Worm (Caenorhabditis elegans): ENCODE measurements around the gene epg-6.

Gene epg-6

ce11 chrIII:10624564-10624963, 24.6 kb upstream of the epg-6 start (continued):
- TF ChIP-seq T26A5.8 (tag; optimal IDR thresholded peaks at IDR 0.05) (no peak), nhr-80 (tag; optimal IDR thresholded peaks at IDR 0.05) (peak; percentile 15), lsl-1 (GFP tag; optimal IDR thresholded peaks at IDR 0.05) (peak; percentile 57), rpc-1 (optimal IDR thresholded peaks at IDR 0.05) (peak; percentile 71), rpc-1 (tag; optimal IDR thresholded peaks at IDR 0.05) (peak; percentile 85), pha-4 (tag; optimal IDR thresholded peaks at IDR 0.05) (no peak), B0019.2 (GFP tag; conservative IDR thresholded peaks at IDR 0.05) (0 out of 2 replicates have a peak, but pooled peaks have one; percentile 22), attf-5 (GFP tag; optimal IDR thresholded peaks at IDR 0.05) (peak; percentile 58), nfyb-1 (GFP tag; IDR thresholded peaks at IDR 0.05) (peak; percentile 80), ztf-25 (GFP tag; IDR thresholded peaks at IDR 0.05) (peak; percentile 65), him-1 (tag; optimal IDR thresholded peaks at IDR 0.05) (peak; percentile 42), Y67H2A.10 (GFP tag; conservative IDR thresholded peaks at IDR 0.05) (no peak), tbp1 (GFP tag; optimal IDR thresholded peaks at IDR 0.05) (peak; percentile 99), fkh-3 (tag; optimal IDR thresholded peaks at IDR 0.05) (no peak), F52B5.7 (tag; optimal IDR thresholded peaks at IDR 0.05) (peak; percentile 45), madf-8 (GFP tag; conservative IDR thresholded peaks at IDR 0.05) (no peak; the same call in 1 of the 2 replicates), sdz-38 (tag; optimal IDR thresholded peaks at IDR 0.05) (no peak), Y53F4B.3 (GFP tag; IDR thresholded peaks at IDR 0.05) (no peak), B0035.1 (tag; optimal IDR thresholded peaks at IDR 0.05) (peak; percentile 19), let-607 (tag; optimal IDR thresholded peaks at IDR 0.05) (no peak), akir-1 (GFP tag; optimal IDR thresholded peaks at IDR 0.05) (no peak), madf-10 (tag; optimal IDR thresholded peaks at IDR 0.05) (peak; percentile 39), somi-1 (GFP tag; optimal IDR thresholded peaks at IDR 0.05) (peak; percentile 6), lin-26 (GFP tag; IDR thresholded peaks at IDR 0.05) (peak; percentile 97), madf-3 (GFP tag; IDR thresholded peaks at IDR 0.05) (peak; percentile 83), ekl-4 (GFP tag; IDR thresholded peaks at IDR 0.05) (peak; percentile 81), ztf-18 (tag; optimal IDR thresholded peaks at IDR 0.05) (peak; percentile 76), zim-3 (tag; optimal IDR thresholded peaks at IDR 0.05) (peak; percentile 70), nhr-120 (GFP tag; IDR thresholded peaks at IDR 0.05) (no peak), hmg-1.2 (GFP tag; IDR thresholded peaks at IDR 0.05) (peak; percentile 67), C17E4.6 (GFP tag; IDR thresholded peaks at IDR 0.05) (no peak), snpc-3.4 (tag; optimal IDR thresholded peaks at IDR 0.05) (peak; percentile 44), xnd-1 (tag; optimal IDR thresholded peaks at IDR 0.05) (no peak), egl-18 (GFP tag; IDR thresholded peaks at IDR 0.05) (no peak), F49E8.2 (tag; optimal IDR thresholded peaks at IDR 0.05; ENCODE audit: insufficient read depth) (peak; percentile 73), snpc-1.3 (tag; optimal IDR thresholded peaks at IDR 0.05; ENCODE audit: insufficient read depth) (peak; percentile 80), B0336.3 (GFP tag; IDR thresholded peaks at IDR 0.05) (peak; percentile 31; the same call in 1 of the 2 replicates), aptf-3 (GFP tag; IDR thresholded peaks at IDR 0.05) (0 out of 2 replicates have a peak, but pooled peaks have one; percentile 68), F33H1.4 (GFP tag; IDR thresholded peaks at IDR 0.05) (peak; percentile 31), lir-1 (GFP tag; conservative IDR thresholded peaks at IDR 0.05) (peak; percentile 68), egl-44 (GFP tag; IDR thresholded peaks at IDR 0.05) (peak; percentile 89), zfh-2 (GFP tag; conservative IDR thresholded peaks at IDR 0.05) (peak; percentile 55; the same call in 1 of the 2 replicates), sptf-2 (GFP tag; optimal IDR thresholded peaks at IDR 0.05) (peak; percentile 85), C06A6.2 (GFP tag; conservative IDR thresholded peaks at IDR 0.05) (no peak), ceh-40 (GFP tag; IDR thresholded peaks at IDR 0.05) (0 out of 2 replicates have a peak, but pooled peaks have one; percentile 62), T07F8.4 (tag; optimal IDR thresholded peaks at IDR 0.05) (peak; percentile 70), dpl-1 (GFP tag; optimal IDR thresholded peaks at IDR 0.05) (no peak), F57A8.1 (GFP tag; optimal IDR thresholded peaks at IDR 0.05) (peak; percentile 79), hlh-12 (tag; optimal IDR thresholded peaks at IDR 0.05) (no peak)
